Fruit fly (Drosophila melanogaster): ENCODE measurements around the gene CG42585.

- TF ChIP-seq psq (optimal IDR thresholded peaks at IDR 0.05) = no peak
- no peak for TF ChIP-seq CG8478 (optimal IDR thresholded peaks at IDR 0.05)
Measured at dm6 chr2L:14690791-14691190, 48.9 kb upstream of the CG42585 start.
